Worm (Caenorhabditis elegans) whole organism, L2 larva: ENCODE data around the gene lipl-2.

Source experiments
- C34F6.9 ChIP-seq: fragments of 150-350 bp; optimal IDR thresholded peaks from 2 replicates; lab custom pipeline; 2014; ENCODE audit warnings: missing biosample characterization, missing genetic modification characterization
- F13H6.1 ChIP-seq: sonication (generic microtip); optimal IDR thresholded peaks from 2 replicates; lab custom pipeline; 2016; ENCODE audit warnings: missing genetic modification characterization, missing compliant biosample characterization
- ZK546.5 ChIP-seq: sonication (generic microtip); optimal IDR thresholded peaks from 2 replicates; lab custom pipeline; 2017; ENCODE audit warnings: missing biosample characterization, missing genetic modification characterization
- aly-2 ChIP-seq: fragments of 150-350 bp; optimal IDR thresholded peaks from 2 replicates; lab custom pipeline; 2014; ENCODE audit warnings: missing biosample characterization, missing genetic modification characterization
- ama-1 ChIP-seq: fragments of 150-350 bp; optimal IDR thresholded peaks from 2 replicates; lab custom pipeline; 2018; ENCODE audit warnings: inconsistent platforms
- ceh-16 ChIP-seq: fragments of 150-350 bp; optimal IDR thresholded peaks from 2 replicates; lab custom pipeline; 2014; ENCODE audit warnings: missing biosample characterization, missing genetic modification characterization
- ceh-82 ChIP-seq: fragments of 150-350 bp; optimal IDR thresholded peaks from 2 replicates; lab custom pipeline; 2014; ENCODE audit warnings: missing biosample characterization, missing genetic modification characterization
- crh-2 ChIP-seq: sonication (generic microtip); optimal IDR thresholded peaks from 2 replicates; lab custom pipeline; 2017; ENCODE audit warnings: missing biosample characterization, missing genetic modification characterization
- dmd-4 ChIP-seq: sonication (generic microtip); optimal IDR thresholded peaks from 2 replicates; lab custom pipeline; 2017; ENCODE audit warnings: missing biosample characterization, missing genetic modification characterization
- egl-27 ChIP-seq: sonication (generic microtip); optimal IDR thresholded peaks from 3 replicates; lab custom pipeline; 2017; ENCODE audit warnings: missing biosample characterization, missing genetic modification reagents, missing genetic modification characterization
- elt-3 ChIP-seq: sonication (generic microtip); optimal IDR thresholded peaks from 2 replicates; lab custom pipeline; 2017; ENCODE audit warnings: missing biosample characterization, missing genetic modification characterization
- fos-1 ChIP-seq: fragments of 150-350 bp; optimal IDR thresholded peaks from 2 replicates; lab custom pipeline; 2014; ENCODE audit warnings: missing biosample characterization, missing genetic modification characterization
- gmeb-1 ChIP-seq: fragments of 150-350 bp; optimal IDR thresholded peaks from 2 replicates; lab custom pipeline; 2014; ENCODE audit warnings: missing biosample characterization, missing genetic modification characterization
- lin-11 ChIP-seq: fragments of 150-350 bp; sonication (generic microtip); optimal IDR thresholded peaks from 2 replicates; lab custom pipeline; 2014; ENCODE audit warnings: missing biosample characterization, missing genetic modification characterization, inconsistent platforms, mixed read lengths
- lin-13 ChIP-seq: fragments of 150-350 bp; optimal IDR thresholded peaks from 2 replicates; lab custom pipeline; 2014; ENCODE audit warnings: missing biosample characterization, missing genetic modification reagents, missing genetic modification characterization
- lin-39 ChIP-seq: fragments of 150-350 bp; optimal IDR thresholded peaks from 2 replicates; lab custom pipeline; 2014; ENCODE audit warnings: missing biosample characterization, missing genetic modification reagents, missing genetic modification characterization
- lsy-2 ChIP-seq, 2 experiments: fragments of 150-350 bp in 1 of 2; sonication (generic microtip) in 1 of 2; optimal IDR thresholded peaks; 2 replicates each; lab custom pipeline; 2014 to 2017; ENCODE audit warnings: missing biosample characterization in 2 of 2, missing genetic modification characterization in 2 of 2
- mab-5 ChIP-seq: fragments of 150-350 bp; optimal IDR thresholded peaks from 2 replicates; lab custom pipeline; 2014; ENCODE audit warnings: missing biosample characterization, missing genetic modification characterization
- mbf-1 ChIP-seq: sonication (generic microtip); optimal IDR thresholded peaks from 2 replicates; lab custom pipeline; 2017; ENCODE audit warnings: missing biosample characterization, missing genetic modification characterization
- mdl-1 ChIP-seq, 2 experiments: fragments of 150-350 bp in 1 of 2; sonication (generic microtip) in 1 of 2; optimal IDR thresholded peaks; 2 replicates each; lab custom pipeline; 2017; ENCODE audit warnings: missing biosample characterization in 2 of 2, missing genetic modification characterization in 2 of 2
- nhr-10 ChIP-seq: sonication (generic microtip); optimal IDR thresholded peaks from 2 replicates; lab custom pipeline; 2017; ENCODE audit warnings: missing biosample characterization, missing genetic modification characterization
- nhr-11 ChIP-seq: fragments of 150-350 bp; optimal IDR thresholded peaks from 2 replicates; lab custom pipeline; 2014; ENCODE audit warnings: missing biosample characterization, missing genetic modification characterization
- nhr-12 ChIP-seq: fragments of 150-350 bp; optimal IDR thresholded peaks from 2 replicates; lab custom pipeline; 2014; ENCODE audit warnings: missing biosample characterization, missing genetic modification characterization
- nhr-129 ChIP-seq: fragments of 150-350 bp; optimal IDR thresholded peaks from 2 replicates; lab custom pipeline; 2014; ENCODE audit warnings: missing biosample characterization, missing genetic modification characterization
- nhr-21 ChIP-seq: fragments of 150-350 bp; optimal IDR thresholded peaks from 2 replicates; lab custom pipeline; 2014; ENCODE audit warnings: missing biosample characterization, missing genetic modification characterization
- nhr-23 ChIP-seq: fragments of 150-350 bp; optimal IDR thresholded peaks from 2 replicates; lab custom pipeline; 2014; ENCODE audit warnings: missing biosample characterization, missing genetic modification reagents, missing genetic modification characterization
- nhr-237 ChIP-seq: fragments of 150-350 bp; optimal IDR thresholded peaks from 2 replicates; lab custom pipeline; 2014; ENCODE audit warnings: missing biosample characterization, missing genetic modification characterization
- nhr-25 ChIP-seq: fragments of 150-350 bp; sonication (generic microtip); optimal IDR thresholded peaks from 3 replicates; lab custom pipeline; 2014; ENCODE audit warnings: missing biosample characterization, missing genetic modification characterization
- nhr-6 ChIP-seq: fragments of 150-350 bp; optimal IDR thresholded peaks from 2 replicates; lab custom pipeline; 2014; ENCODE audit warnings: missing biosample characterization, missing genetic modification characterization
- peb-1 ChIP-seq: fragments of 150-350 bp; optimal IDR thresholded peaks from 2 replicates; lab custom pipeline; 2014; ENCODE audit warnings: missing biosample characterization, missing genetic modification characterization
- sem-4 ChIP-seq: fragments of 150-350 bp; optimal IDR thresholded peaks from 2 replicates; lab custom pipeline; 2014; ENCODE audit warnings: missing biosample characterization, missing genetic modification reagents, missing genetic modification characterization
- skn-1 ChIP-seq: sonication (generic microtip); optimal IDR thresholded peaks from 2 replicates; lab custom pipeline; 2017; ENCODE audit warnings: missing biosample characterization, missing genetic modification characterization
- sma-3 ChIP-seq: sonication (generic microtip); optimal IDR thresholded peaks from 2 replicates; lab custom pipeline; 2016; ENCODE audit warnings: missing genetic modification reagents, missing genetic modification characterization, missing compliant biosample characterization
- sma-9 ChIP-seq, 2 experiments: fragments of 150-350 bp in 1 of 2; sonication (generic microtip) in 1 of 2; optimal IDR thresholded peaks; 2 replicates each; lab custom pipeline; 2014 to 2016; ENCODE audit warnings: missing genetic modification characterization in 2 of 2, mild to moderate bottlenecking in 1 of 2, missing biosample characterization in 1 of 2, missing compliant biosample characterization in 1 of 2, missing genetic modification reagents in 1 of 2, moderate library complexity in 1 of 2
- snpc-4 ChIP-seq: fragments of 150-350 bp; optimal IDR thresholded peaks from 2 replicates; lab custom pipeline; 2014; ENCODE audit warnings: missing biosample characterization, missing genetic modification characterization
- unc-39 ChIP-seq: fragments of 150-350 bp; optimal IDR thresholded peaks from 2 replicates; lab custom pipeline; 2014; ENCODE audit warnings: missing biosample characterization, missing genetic modification characterization
- unc-55 ChIP-seq: fragments of 150-350 bp; sonication (generic microtip); optimal IDR thresholded peaks from 3 replicates; lab custom pipeline; 2014; ENCODE audit warnings: missing biosample characterization, missing genetic modification reagents, missing genetic modification characterization
- unc-62 ChIP-seq: fragments of 150-350 bp; optimal IDR thresholded peaks from 2 replicates; lab custom pipeline; 2014; ENCODE audit warnings: missing biosample characterization, missing genetic modification reagents, missing genetic modification characterization
- zag-1 ChIP-seq: fragments of 150-350 bp; optimal IDR thresholded peaks from 2 replicates; lab custom pipeline; 2014; ENCODE audit warnings: missing biosample characterization, missing genetic modification characterization
- ztf-1 ChIP-seq: fragments of 200-800 bp; sonication (Bioruptor generic); conservative IDR thresholded peaks from 2 replicates; pipeline ENCODE4 v1.3.6; 2022; ENCODE audit warnings: missing genetic modification characterization, missing compliant biosample characterization
- ztf-11 ChIP-seq: sonication (generic microtip); optimal IDR thresholded peaks from 2 replicates; lab custom pipeline; 2017; ENCODE audit warnings: missing biosample characterization, missing genetic modification characterization
- ztf-4 ChIP-seq: fragments of 150-350 bp; optimal IDR thresholded peaks from 2 replicates; lab custom pipeline; 2014; ENCODE audit warnings: missing biosample characterization, missing genetic modification characterization

Gene lipl-2

DNA sequence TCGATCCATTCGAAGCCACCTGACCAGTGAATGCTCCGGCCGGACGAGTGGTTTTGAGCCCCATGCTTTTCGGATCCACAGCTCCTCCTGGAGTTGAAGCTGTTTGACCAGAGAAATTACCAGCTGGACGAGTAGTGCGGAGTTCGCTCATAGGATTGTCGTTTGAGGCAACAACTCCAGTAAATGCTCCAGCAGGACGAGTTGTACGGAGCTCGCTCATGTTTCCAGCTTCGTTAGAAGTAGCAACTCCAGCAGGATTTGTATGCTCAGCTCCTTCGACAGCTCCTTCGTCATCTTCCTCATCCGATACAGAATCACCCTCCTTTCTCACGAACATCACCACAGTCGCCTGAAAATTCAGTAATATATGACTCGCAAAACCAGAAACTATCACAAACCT lies 37.8 kb upstream of the lipl-2 start:
- TF ChIP-seq peb-1 (tag; lab: Kevin White, UChicago) = no peak
- no peak for TF ChIP-seq ama-1
- TF ChIP-seq snpc-4 (tag; lab: Kevin White, UChicago) = no peak
- no peak for TF ChIP-seq nhr-12 (tag; lab: Kevin White, UChicago)
- no peak for TF ChIP-seq nhr-237 (tag; lab: Kevin White, UChicago)
- no peak for TF ChIP-seq lin-39 (tag; lab: Kevin White, UChicago)
- TF ChIP-seq lsy-2 (tag; optimal IDR thresholded peaks at IDR 0.05; lab: Kevin White, UChicago) = no peak
- TF ChIP-seq nhr-129 (tag; lab: Kevin White, UChicago) = no peak
- TF ChIP-seq mdl-1 (tag; optimal IDR thresholded peaks at IDR 0.05; lab: Kevin White, UChicago) = no peak
- TF ChIP-seq aly-2 (tag; lab: Kevin White, UChicago) = no peak
- no peak for TF ChIP-seq nhr-10 (tag; lab: Kevin White, UChicago)
- no peak for TF ChIP-seq egl-27 (tag; lab: Kevin White, UChicago)

DNA sequence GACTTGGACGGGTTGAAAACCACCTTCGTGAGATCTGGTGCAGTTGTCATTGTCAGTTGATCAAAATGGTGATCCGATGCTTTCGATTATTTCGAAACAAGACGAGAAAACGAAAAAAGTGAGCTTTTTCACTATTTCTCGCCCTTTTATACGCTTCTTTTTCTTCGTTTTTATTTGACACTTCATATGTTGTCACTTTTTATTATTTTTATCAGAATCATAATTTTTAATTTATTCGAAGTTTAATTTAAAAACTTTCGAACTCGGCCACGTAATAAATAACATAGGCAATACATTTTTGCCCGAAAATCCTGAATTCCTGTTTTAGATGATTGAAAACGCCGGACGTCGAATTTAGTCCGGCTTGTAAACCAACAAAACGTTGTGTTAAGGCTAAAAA lies 36.9 kb upstream of the lipl-2 start, which contains the start of gene F58E6.5:
Gene F58E6.5 (minus strand): TSS at position 101 of the 400 bp plus-strand sequence.
- TF ChIP-seq sma-9 (GFP tag; optimal IDR thresholded peaks at IDR 0.05; lab: Kevin White, UChicago) (no peak), sma-9 (tag; optimal IDR thresholded peaks at IDR 0.05; lab: Kevin White, UChicago) (no peak), nhr-21 (no peak), lin-11 (tag; lab: Kevin White, UChicago) (no peak), unc-55 (GFP tag; lab: Kevin White, UChicago) (no peak), gmeb-1 (tag; lab: Kevin White, UChicago) (no peak)
- TF ChIP-seq, all 48 proteins: peak for 0

DNA sequence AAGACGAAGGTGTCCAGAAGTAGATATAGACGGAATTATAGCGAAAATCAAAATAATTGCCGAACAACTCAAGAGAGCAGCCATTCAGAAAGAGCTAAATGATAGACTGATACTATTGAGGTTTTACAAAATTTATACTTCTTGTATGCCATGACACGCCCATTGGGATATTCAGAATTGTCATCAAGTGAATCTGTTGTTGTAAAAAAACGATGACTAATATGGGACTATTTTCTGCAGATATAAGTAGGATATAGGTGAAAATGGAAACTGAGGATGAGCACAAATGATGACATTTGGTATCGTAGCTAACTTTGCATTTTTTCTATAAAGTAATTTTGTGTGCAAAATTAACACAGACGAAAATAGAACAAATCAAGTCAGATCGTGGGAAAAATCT lies 35.6 kb upstream of the lipl-2 start, which contains the start of gene F58E6.8:
Gene F58E6.8 (minus strand): TSS at position 101 of the 400 bp plus-strand sequence.
- TF ChIP-seq lin-39 (tag; lab: Kevin White, UChicago) (no peak), ceh-16 (tag; lab: Kevin White, UChicago) (no peak), nhr-6 (tag; lab: Kevin White, UChicago) (no peak)
- TF ChIP-seq, all 48 proteins: peak for 0

DNA sequence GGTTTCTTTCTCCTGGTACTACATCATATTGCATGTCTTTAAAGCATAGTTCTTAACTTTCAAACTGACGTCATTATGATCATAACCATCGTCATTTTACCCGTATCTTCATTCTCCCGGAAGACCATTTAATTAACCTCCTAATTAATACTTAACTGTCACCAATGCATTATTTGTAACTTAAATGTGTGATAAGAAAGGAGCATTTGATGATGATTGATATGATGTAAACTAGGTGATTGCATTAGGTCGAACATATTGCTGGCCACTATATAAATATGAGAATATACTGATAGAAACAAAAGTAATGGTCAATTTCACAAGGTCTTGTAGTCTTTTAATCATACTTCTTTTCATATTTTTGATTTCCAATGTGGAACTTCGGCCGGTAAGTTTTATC lies 35.1 kb upstream of the lipl-2 start, which contains the start of gene hrg-3:
Gene hrg-3 (plus strand): TSS at position 227 of the 400 bp plus-strand sequence.
- TF ChIP-seq nhr-25 (tag; lab: Kevin White, UChicago) = no peak
- no peak for TF ChIP-seq ztf-11 (tag; lab: Kevin White, UChicago)
- TF ChIP-seq nhr-11 (tag; lab: Kevin White, UChicago) = no peak
- no peak for TF ChIP-seq sem-4
- TF ChIP-seq mdl-1 (tag; optimal IDR thresholded peaks at IDR 0.05; lab: Kevin White, UChicago) = no peak
- no peak for TF ChIP-seq ZK546.5 (tag; lab: Kevin White, UChicago)
- no peak for TF ChIP-seq nhr-10 (tag; lab: Kevin White, UChicago)
- no peak for TF ChIP-seq zag-1
- no peak for TF ChIP-seq nhr-23 (tag; lab: Kevin White, UChicago)
- no peak for TF ChIP-seq nhr-6 (tag; lab: Kevin White, UChicago)
- no peak for TF ChIP-seq F13H6.1 (tag; lab: Kevin White, UChicago)
- TF ChIP-seq elt-3 = no peak
- TF ChIP-seq ztf-4 = no peak
- TF ChIP-seq gmeb-1 (tag; lab: Kevin White, UChicago) = no peak
- no peak for TF ChIP-seq sma-3 (GFP tag; lab: Kevin White, UChicago)
- no peak for TF ChIP-seq unc-55 (GFP tag; lab: Kevin White, UChicago)
- TF ChIP-seq ceh-82 (tag; lab: Kevin White, UChicago) = no peak
- TF ChIP-seq lin-13 (GFP tag; lab: Kevin White, UChicago) = peak; percentile 9
- no peak for TF ChIP-seq unc-62 (GFP tag; lab: Kevin White, UChicago)
- TF ChIP-seq crh-2 = peak; percentile 50
- no peak for TF ChIP-seq nhr-237 (tag; lab: Kevin White, UChicago)
- TF ChIP-seq nhr-129 (tag; lab: Kevin White, UChicago) = peak; percentile 34
- no peak for TF ChIP-seq unc-39 (tag; lab: Kevin White, UChicago)
- TF ChIP-seq lsy-2 (tag; optimal IDR thresholded peaks at IDR 0.05; lab: Kevin White, UChicago) = no peak
- TF ChIP-seq ztf-1 (GFP tag; lab: Robert Waterston, UW) = no peak
- TF ChIP-seq egl-27 (tag; lab: Kevin White, UChicago) = no peak
- TF ChIP-seq C34F6.9 (tag; lab: Kevin White, UChicago) = no peak
- TF ChIP-seq skn-1 (tag; lab: Kevin White, UChicago) = no peak
- TF ChIP-seq mab-5 (tag; lab: Kevin White, UChicago) = no peak
- no peak for TF ChIP-seq ceh-16 (tag; lab: Kevin White, UChicago)
- no peak for TF ChIP-seq lin-11 (tag; lab: Kevin White, UChicago)
- peak; percentile 81 for TF ChIP-seq fos-1 (tag; lab: Kevin White, UChicago)
- TF ChIP-seq mbf-1 = no peak
- TF ChIP-seq lin-39 (tag; lab: Kevin White, UChicago) = no peak
- no peak for TF ChIP-seq snpc-4 (tag; lab: Kevin White, UChicago)
- TF ChIP-seq peb-1 (tag; lab: Kevin White, UChicago) = no peak
- no peak for TF ChIP-seq nhr-12 (tag; lab: Kevin White, UChicago)
- TF ChIP-seq sma-9 (GFP tag; optimal IDR thresholded peaks at IDR 0.05; lab: Kevin White, UChicago) = peak; percentile 59
- TF ChIP-seq sma-9 (tag; optimal IDR thresholded peaks at IDR 0.05; lab: Kevin White, UChicago) = no peak
- no peak for TF ChIP-seq dmd-4
- no peak for TF ChIP-seq ama-1
- no peak for TF ChIP-seq nhr-21
